Fruit fly (Drosophila melanogaster): ENCODE data around the gene CG42494.
A peak's percentile ranks its signal among the peaks of the same experiment; 100 is the strongest.

The CG42494 gene

DNA sequence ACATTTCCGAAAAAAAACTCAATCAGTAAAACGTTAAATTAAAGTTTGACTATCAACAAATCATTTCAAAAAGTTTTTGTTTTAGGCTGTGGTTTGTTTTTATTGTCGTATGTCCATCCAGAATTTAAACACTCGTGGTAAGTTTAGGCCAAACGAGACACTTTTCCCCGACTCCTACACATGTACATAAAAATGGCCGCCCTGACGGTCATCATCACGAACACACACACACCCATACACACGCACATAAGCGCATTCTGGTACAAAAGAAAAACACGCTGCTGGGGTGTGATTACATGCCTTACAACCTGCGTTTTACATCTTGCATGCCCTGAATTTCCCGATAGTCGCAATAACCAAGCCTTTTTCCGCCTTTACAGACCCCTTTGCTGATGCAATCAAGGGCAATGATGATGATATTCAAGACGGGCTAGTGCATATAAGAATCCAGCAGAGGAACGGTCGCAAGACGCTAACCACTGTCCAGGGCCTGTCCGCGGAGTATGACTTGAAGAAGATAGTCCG is 39.2 kb downstream of the CG42494 start:
- TF ChIP-seq CG17806 (tag; optimal IDR thresholded peaks at IDR 0.05) (no peak), fd96Ca (GFP tag; IDR thresholded peaks at IDR 0.05) (no peak), CG4496 (GFP tag; IDR thresholded peaks at IDR 0.05) (no peak), EcR (GFP tag; optimal IDR thresholded peaks at IDR 0.05) (peak; percentile 39)

DNA sequence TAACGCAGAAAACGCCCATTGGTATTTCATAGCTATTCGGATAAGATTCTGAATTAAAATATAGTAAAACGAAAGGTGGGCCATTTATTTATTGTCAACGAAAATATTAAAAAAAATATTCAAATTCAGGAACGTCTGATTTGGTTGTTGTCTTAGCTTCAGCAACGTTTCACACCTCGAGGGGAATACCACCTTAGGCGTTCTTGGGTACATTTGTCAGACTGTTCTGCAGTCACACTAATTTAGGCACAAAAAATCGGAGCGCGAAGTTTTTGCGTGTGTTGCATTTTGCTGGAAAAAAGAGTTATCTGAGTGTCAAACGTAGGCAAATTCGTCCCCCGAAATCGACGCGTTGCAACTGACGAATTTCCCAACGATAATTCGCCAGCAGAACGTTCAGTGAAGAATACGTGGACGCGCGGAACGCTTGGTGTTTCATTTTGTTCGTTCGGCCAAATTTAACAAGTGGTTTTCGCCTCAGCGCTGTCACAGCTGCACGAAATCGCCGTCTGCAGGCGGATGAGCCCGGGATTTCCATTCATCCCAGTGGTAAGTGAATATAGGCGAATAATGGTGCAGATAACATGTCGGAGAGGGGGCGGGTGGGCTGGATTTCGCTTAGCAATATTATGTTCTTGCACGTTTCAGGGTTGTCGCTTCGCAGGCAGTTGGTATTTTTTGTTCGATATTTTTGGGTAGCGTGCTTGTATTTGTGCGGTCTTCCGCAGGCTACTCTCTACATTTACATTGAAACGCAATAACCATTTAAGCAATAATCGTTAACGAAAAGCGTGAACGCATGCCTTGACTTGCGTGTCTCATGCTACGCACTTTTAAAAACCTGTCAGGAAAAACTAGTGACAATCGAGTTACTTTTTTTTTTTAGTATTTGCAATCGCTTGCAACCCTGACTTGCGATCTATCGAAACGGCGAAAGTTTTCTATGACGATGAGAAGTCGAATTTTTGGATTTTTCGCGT is 40.8 kb downstream of the CG42494 start, which contains the start of gene Larp4B:
TSS of gene Larp4B (plus strand) at position 99 of the 980 bp plus-strand sequence.
- TF ChIP-seq Pif1A (GFP tag; optimal IDR thresholded peaks at IDR 0.05) (no peak), EcR (GFP tag; optimal IDR thresholded peaks at IDR 0.05) (no peak), CG15710 (tag; optimal IDR thresholded peaks at IDR 0.05) (no peak), CG10348 (GFP tag; IDR thresholded peaks at IDR 0.05) (no peak), rn (GFP tag; IDR thresholded peaks at IDR 0.05) (no peak), CG13204 (GFP tag; optimal IDR thresholded peaks at IDR 0.05) (no peak), Snoo (tag; optimal IDR thresholded peaks at IDR 0.05) (no peak), CG8301 (tag; optimal IDR thresholded peaks at IDR 0.05) (no peak), Ets98B (GFP tag; IDR thresholded peaks at IDR 0.05) (no peak), CG12605 (GFP tag; IDR thresholded peaks at IDR 0.05) (no peak), gl (tag; optimal IDR thresholded peaks at IDR 0.05) (no peak), CG9948 (tag; optimal IDR thresholded peaks at IDR 0.05) (no peak), CG8159 (tag; optimal IDR thresholded peaks at IDR 0.05) (no peak), CG4496 (GFP tag; IDR thresholded peaks at IDR 0.05) (no peak), CG17806 (tag; optimal IDR thresholded peaks at IDR 0.05) (no peak), CG32121 (GFP tag; IDR thresholded peaks at IDR 0.05) (no peak), fd96Ca (GFP tag; IDR thresholded peaks at IDR 0.05) (no peak; the same call in 2 of the 3 replicates)

DNA sequence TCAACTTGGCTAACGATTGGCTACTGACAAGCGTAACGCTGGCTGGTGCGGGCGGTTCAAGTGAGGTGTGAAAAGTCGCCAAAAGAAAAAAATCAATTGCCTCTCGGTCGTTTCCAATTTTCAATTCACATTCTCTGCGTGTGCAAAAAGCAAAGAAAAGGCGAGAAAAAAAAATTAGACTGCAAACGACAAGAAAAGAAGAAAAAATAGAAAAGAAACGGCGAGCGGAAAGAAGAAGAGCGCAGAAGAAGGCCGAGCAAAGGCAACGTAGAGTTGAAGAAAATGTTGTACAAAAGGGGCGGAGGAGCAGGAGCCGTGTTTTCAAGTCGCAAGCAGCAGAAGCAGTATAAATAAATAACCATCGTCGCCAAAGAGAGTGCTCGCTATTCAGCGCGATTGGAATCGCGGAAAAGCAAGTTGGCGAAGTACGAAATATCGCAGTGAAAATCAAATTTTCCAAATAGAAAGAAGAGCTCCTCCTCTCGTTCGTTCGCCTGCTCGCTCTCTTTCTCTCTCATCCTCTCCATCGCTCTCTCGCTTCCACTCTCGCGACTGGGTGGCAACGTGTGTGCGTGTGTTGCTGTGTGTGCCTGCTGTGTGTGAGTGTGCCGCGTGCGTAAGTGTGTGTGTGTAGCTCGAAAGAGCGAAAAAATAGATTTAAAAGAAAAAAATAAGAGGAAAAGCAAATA is 41.7 kb downstream of the CG42494 start:
- TF ChIP-seq Pif1A (GFP tag; optimal IDR thresholded peaks at IDR 0.05) (no peak), CG10348 (GFP tag; IDR thresholded peaks at IDR 0.05) (no peak), rn (GFP tag; IDR thresholded peaks at IDR 0.05) (0 out of 2 replicates have a peak, but pooled peaks have one; percentile 8), CG17806 (tag; optimal IDR thresholded peaks at IDR 0.05) (peak; percentile 22), CG15710 (tag; optimal IDR thresholded peaks at IDR 0.05) (peak; percentile 42), CG13204 (GFP tag; optimal IDR thresholded peaks at IDR 0.05) (peak; percentile 63), CG12605 (GFP tag; IDR thresholded peaks at IDR 0.05) (peak; percentile 59), CG32121 (GFP tag; IDR thresholded peaks at IDR 0.05) (peak; percentile 50; the same call in 1 of the 2 replicates), D1 (tag; optimal IDR thresholded peaks at IDR 0.05) (no peak), fd96Ca (GFP tag; IDR thresholded peaks at IDR 0.05) (peak; percentile 76; the same call in 2 of the 3 replicates), CG4496 (GFP tag; IDR thresholded peaks at IDR 0.05) (peak; percentile 58), gl (tag; optimal IDR thresholded peaks at IDR 0.05) (peak; percentile 62), Pif1B (GFP tag; optimal IDR thresholded peaks at IDR 0.05) (no peak), Ets98B (GFP tag; IDR thresholded peaks at IDR 0.05) (peak; percentile 65), CG34367 (tag; optimal IDR thresholded peaks at IDR 0.05) (peak; percentile 19), CG14655 (GFP tag; optimal IDR thresholded peaks at IDR 0.05) (peak; percentile 52), CG9948 (tag; optimal IDR thresholded peaks at IDR 0.05) (no peak), CG8301 (tag; optimal IDR thresholded peaks at IDR 0.05) (peak; percentile 16), EcR (GFP tag; optimal IDR thresholded peaks at IDR 0.05) (peak; percentile 53), CG8159 (tag; optimal IDR thresholded peaks at IDR 0.05) (no peak), Snoo (tag; optimal IDR thresholded peaks at IDR 0.05) (no peak)

DNA sequence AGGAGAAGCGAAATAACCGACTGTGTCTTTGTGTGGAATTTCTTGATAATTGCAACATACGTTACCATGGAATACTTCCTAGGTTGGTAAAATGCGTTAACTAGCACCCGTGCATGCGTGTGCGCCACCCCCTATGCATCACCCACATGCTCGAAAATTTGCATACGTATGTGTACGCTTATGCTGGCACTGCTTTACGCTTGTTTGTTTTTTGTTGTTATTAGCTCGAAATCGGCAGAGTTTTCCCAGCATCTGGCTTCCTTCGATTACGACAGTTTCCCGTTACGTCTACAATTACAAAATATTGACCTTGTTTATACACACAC is 42.2 kb downstream of the CG42494 start:
- TF ChIP-seq CG32121 (GFP tag; IDR thresholded peaks at IDR 0.05) (0 out of 2 replicates have a peak, but pooled peaks have one; percentile 0), CG14655 (GFP tag; optimal IDR thresholded peaks at IDR 0.05) (no peak), CG4496 (GFP tag; IDR thresholded peaks at IDR 0.05) (no peak), Pif1B (GFP tag; optimal IDR thresholded peaks at IDR 0.05) (no peak), Ets98B (GFP tag; IDR thresholded peaks at IDR 0.05) (peak; percentile 4; the same call in 1 of the 2 replicates)

All from whole organism, pupa.